Worm (Caenorhabditis elegans) whole organism, late embryonic: ENCODE data around the gene marb-1.

ENCODE experiments used
- ceh-2 ChIP-seq: sonication (generic microtip); optimal IDR thresholded peaks from 2 replicates; lab custom pipeline; 2016; ENCODE audit warnings: missing genotype, missing genetic modification characterization, missing compliant biosample characterization
- elt-2 ChIP-seq: sonication (generic microtip); optimal IDR thresholded peaks from 2 replicates; lab custom pipeline; 2016; ENCODE audit warnings: missing genetic modification reagents, missing genetic modification characterization, missing compliant biosample characterization
- nfya-1 ChIP-seq: sonication (generic microtip); optimal IDR thresholded peaks from 2 replicates; lab custom pipeline; 2017; ENCODE audit warnings: missing genetic modification characterization, mild to moderate bottlenecking, missing compliant biosample characterization, antibody characterized with exemption, moderate library complexity
- nhr-11 ChIP-seq: fragments of 150-350 bp; optimal IDR thresholded peaks from 2 replicates; lab custom pipeline; 2014; ENCODE audit warnings: missing biosample characterization, missing genetic modification characterization
- sdc-2 ChIP-seq: sonication (generic microtip); optimal IDR thresholded peaks from 2 replicates; lab custom pipeline; 2016; ENCODE audit warnings: missing genotype, missing genetic modification characterization, missing compliant biosample characterization

- TF ChIP-seq sdc-2 (tag; lab: Kevin White, UChicago) = no peak
- TF ChIP-seq nhr-11 (tag; lab: Kevin White, UChicago) = no peak
- no peak for TF ChIP-seq nfya-1 (tag; lab: Kevin White, UChicago)
- no peak for TF ChIP-seq elt-2 (tag; lab: Kevin White, UChicago)
- TF ChIP-seq ceh-2 (tag; lab: Kevin White, UChicago) = no peak
Observed at ce11 chrIV:12238851-12239250, 30.0 kb upstream of the marb-1 start, which contains the start of gene sre-19.
